Worm (Caenorhabditis elegans): ENCODE data around the gene F07C6.3.

DNA sequence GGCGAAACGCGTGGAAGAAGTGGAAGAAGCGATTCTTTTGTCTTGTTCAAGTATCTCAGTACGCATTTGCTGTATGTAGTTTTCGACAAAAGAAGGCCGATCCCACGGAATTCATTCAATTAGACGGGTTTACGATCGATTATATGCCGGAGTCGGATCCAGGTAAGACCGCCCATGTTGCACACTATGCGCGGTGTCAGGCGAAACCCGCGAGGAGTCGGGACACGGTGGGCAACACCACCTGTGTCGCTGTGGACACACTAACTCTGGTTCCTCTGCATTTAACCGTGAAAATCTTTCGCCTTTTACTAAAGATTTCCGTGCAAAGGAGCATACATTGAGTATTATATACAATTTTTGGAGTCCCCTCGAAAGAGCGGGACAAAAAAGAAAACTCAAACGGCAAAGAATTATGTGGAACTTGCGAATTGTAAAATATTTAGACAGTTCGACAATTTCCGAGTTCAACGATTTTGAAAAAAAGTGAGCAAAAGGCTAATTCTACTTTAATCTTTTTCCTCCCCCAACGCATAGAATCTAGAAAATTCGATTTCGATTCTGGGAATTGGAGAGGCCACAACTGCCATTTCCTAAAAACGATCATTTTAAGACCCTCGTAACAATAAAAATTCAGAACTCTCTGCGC lies 7.1 kb upstream of the F07C6.3 start:
- TF ChIP-seq lin-39 (tag; optimal IDR thresholded peaks at IDR 0.05) (no peak), vab-15 (tag; optimal IDR thresholded peaks at IDR 0.05) (no peak), mab-9 (GFP tag; IDR thresholded peaks at IDR 0.05) (no peak), ztf-11 (tag; optimal IDR thresholded peaks at IDR 0.05) (no peak), tbx-2 (tag; optimal IDR thresholded peaks at IDR 0.05) (no peak), nhr-84 (tag; optimal IDR thresholded peaks at IDR 0.05) (no peak), ama-1 (optimal IDR thresholded peaks at IDR 0.05) (no peak), efl-1 (optimal IDR thresholded peaks at IDR 0.05) (no peak), efl-1 (GFP tag; optimal IDR thresholded peaks at IDR 0.05 in 1 of 2) (no peak), skn-1 (tag; optimal IDR thresholded peaks at IDR 0.05) (no peak), alr-1 (tag; optimal IDR thresholded peaks at IDR 0.05; ENCODE audit: borderline replicate concordance) (no peak), isw-1 (GFP tag; IDR thresholded peaks at IDR 0.05) (no peak), ceh-82 (tag; optimal IDR thresholded peaks at IDR 0.05) (no peak), ces-1 (GFP tag; optimal IDR thresholded peaks at IDR 0.05) (no peak), unc-62 (GFP tag; optimal IDR thresholded peaks at IDR 0.05) (no peak)
